Worm (Caenorhabditis elegans) whole organism, mixed stage, embryonic: ENCODE data around the gene sri-60.

Source experiments
- ceh-39 ChIP-seq: fragments of 150-350 bp; optimal IDR thresholded peaks from 2 replicates; lab custom pipeline; 2014; ENCODE audit warnings: missing biosample characterization, missing genetic modification characterization
- flh-1 ChIP-seq: fragments of 200-800 bp; sonication (Bioruptor generic); optimal IDR thresholded peaks from 2 replicates; lab custom pipeline; 2018; ENCODE audit warnings: mild to moderate bottlenecking, missing genetic modification characterization, moderate library complexity, missing compliant biosample characterization
- hlh-1 ChIP-seq: fragments of 150-350 bp; optimal IDR thresholded peaks from 2 replicates; lab custom pipeline; 2014; ENCODE audit warnings: missing biosample characterization, missing genetic modification reagents, missing genetic modification characterization
- nhr-28 ChIP-seq: fragments of 150-350 bp; optimal IDR thresholded peaks from 2 replicates; lab custom pipeline; 2014; ENCODE audit warnings: missing biosample characterization, missing genetic modification characterization
- snpc-4 ChIP-seq: fragments of 150-350 bp; optimal IDR thresholded peaks from 2 replicates; lab custom pipeline; 2014; ENCODE audit warnings: missing biosample characterization, missing genetic modification characterization
- unc-62 ChIP-seq: fragments of 150-350 bp; optimal IDR thresholded peaks from 2 replicates; lab custom pipeline; 2014; ENCODE audit warnings: missing biosample characterization, missing genetic modification reagents, missing genetic modification characterization

ce11 chrII:2749595-2750048 is 47.0 kb upstream of the sri-60 start, which contains the start of gene F29A7.4:
- TF ChIP-seq flh-1 (GFP tag; lab: Kevin White, UChicago) (no peak), ceh-39 (no peak), snpc-4 (no peak), nhr-28 (tag; lab: Kevin White, UChicago) (no peak), unc-62 (GFP tag; lab: Kevin White, UChicago) (no peak), hlh-1 (tag; lab: Kevin White, UChicago) (no peak)
